Fruit fly (Drosophila melanogaster) whole organism, prepupa: ENCODE measurements around the gene CYLD.

Experiments used
- Blimp-1 ChIP-seq: fragments of 200-800 bp; sonication (Bioruptor generic); optimal IDR thresholded peaks from 3 replicates; lab custom pipeline; 2017; ENCODE audit warnings: missing biosample characterization, missing genetic modification characterization, mild to moderate bottlenecking, moderate library complexity, missing genetic modification reagents
- CG15336 ChIP-seq: fragments of 200-800 bp; sonication (Bioruptor generic); IDR thresholded peaks from 2 replicates; pipeline ENCODE4 v1.3.6; 2022; ENCODE audit warnings: missing biosample characterization, missing genetic modification characterization
- CG3919 ChIP-seq: fragments of 200-800 bp; sonication (Bioruptor generic); optimal IDR thresholded peaks from 3 replicates; lab custom pipeline; 2016; ENCODE audit warnings: missing biosample characterization, missing genetic modification characterization
- Hr39 ChIP-seq: fragments of 200-800 bp; sonication (Bioruptor generic); optimal IDR thresholded peaks from 2 replicates; lab custom pipeline; 2016; ENCODE audit warnings: missing biosample characterization, missing genetic modification characterization
- Hr4 ChIP-seq: fragments of 200-800 bp; sonication (Bioruptor generic); optimal IDR thresholded peaks from 3 replicates; lab custom pipeline; 2016; ENCODE audit warnings: missing biosample characterization, missing genetic modification characterization
- Lpt ChIP-seq: fragments of 200-800 bp; sonication (Bioruptor generic); optimal IDR thresholded peaks from 3 replicates; lab custom pipeline; 2016; ENCODE audit warnings: missing biosample characterization, missing genetic modification characterization
- OdsH ChIP-seq: fragments of 200-800 bp; sonication (Bioruptor generic); optimal IDR thresholded peaks from 3 replicates; lab custom pipeline; 2016; ENCODE audit warnings: missing biosample characterization, missing genetic modification characterization
- Sox102F ChIP-seq: fragments of 200-800 bp; sonication (Bioruptor generic); optimal IDR thresholded peaks from 2 replicates; lab custom pipeline; 2016; ENCODE audit warnings: missing biosample characterization, mild to moderate bottlenecking, missing genetic modification characterization
- acj6 ChIP-seq: fragments of 200-800 bp; sonication (Bioruptor generic); optimal IDR thresholded peaks from 3 replicates; lab custom pipeline; 2016; ENCODE audit warnings: missing biosample characterization, missing genetic modification characterization
- dac ChIP-seq: fragments of 200-800 bp; sonication (Bioruptor generic); optimal IDR thresholded peaks from 2 replicates; lab custom pipeline; 2017; ENCODE audit warnings: missing biosample characterization, mild to moderate bottlenecking, missing genetic modification characterization
- esn ChIP-seq: fragments of 200-800 bp; sonication (Bioruptor generic); optimal IDR thresholded peaks from 2 replicates; lab custom pipeline; 2016; ENCODE audit warnings: missing biosample characterization, mild to moderate bottlenecking, missing genetic modification characterization, moderate library complexity
- lz ChIP-seq: fragments of 200-800 bp; sonication (Bioruptor generic); optimal IDR thresholded peaks from 3 replicates; lab custom pipeline; 2016; ENCODE audit warnings: missing biosample characterization, missing genetic modification characterization
- salr ChIP-seq, 2 experiments: fragments of 200-800 bp; sonication (Bioruptor generic); optimal IDR thresholded peaks; 3 replicates each; lab custom pipeline; 2016 to 2018; ENCODE audit warnings: missing biosample characterization in 2 of 2, missing genetic modification characterization in 2 of 2, mild to moderate bottlenecking in 1 of 2
- topi ChIP-seq: fragments of 200-800 bp; sonication (Bioruptor generic); optimal IDR thresholded peaks from 3 replicates; lab custom pipeline; 2016; ENCODE audit warnings: missing biosample characterization, missing genetic modification characterization

dm6 chr2L:10327790-10328189 lies 28.1 kb upstream of the CYLD start, which contains the start of gene RnrL:
- TF ChIP-seq salr (GFP tag; optimal IDR thresholded peaks at IDR 0.05; lab: Kevin White, UChicago) (no peak), Sox102F (GFP tag; lab: Kevin White, UChicago) (no peak), esn (GFP tag; lab: Kevin White, UChicago) (no peak), Hr4 (GFP tag; lab: Kevin White, UChicago) (no peak), CG15336 (no peak), Blimp-1 (no peak), acj6 (GFP tag; lab: Kevin White, UChicago) (no peak), lz (GFP tag; lab: Kevin White, UChicago) (no peak), CG3919 (GFP tag; lab: Kevin White, UChicago) (no peak), Lpt (GFP tag; lab: Kevin White, UChicago) (no peak), dac (GFP tag; lab: Kevin White, UChicago) (no peak), OdsH (GFP tag; lab: Kevin White, UChicago) (no peak), topi (GFP tag; lab: Kevin White, UChicago) (no peak), Hr39 (GFP tag; lab: Kevin White, UChicago) (no peak)
